Worm (Caenorhabditis elegans) whole organism, midembryonic: ENCODE data around the gene F20D6.10.

Experiments
- flt-1 ChIP-seq: fragments of 200-800 bp; sonication (Bioruptor generic); IDR thresholded peaks from 2 replicates; pipeline ENCODE4 v1.3.6; 2022; ENCODE audit warnings: missing genetic modification characterization, missing compliant biosample characterization
- ref-1 ChIP-seq: fragments of 200-800 bp; sonication (Bioruptor generic); conservative IDR thresholded peaks from 2 replicates; pipeline ENCODE4 v1.3.6; 2022; ENCODE audit warnings: missing genetic modification reagents, missing genetic modification characterization, missing compliant biosample characterization
- ztf-23 ChIP-seq: fragments of 200-800 bp; sonication (Bioruptor generic); IDR thresholded peaks from 2 replicates; pipeline ENCODE4 v1.3.6; 2022; ENCODE audit warnings: missing genetic modification reagents, missing genetic modification characterization, missing compliant biosample characterization
- ztf-29 ChIP-seq: fragments of 200-800 bp; sonication (Bioruptor generic); IDR thresholded peaks from 2 replicates; pipeline ENCODE4 v1.3.6; 2022; ENCODE audit warnings: missing genetic modification reagents, missing genetic modification characterization, missing compliant biosample characterization

ce11 chrV:8198994-8199393 lies 3.3 kb upstream of the F20D6.10 start, which contains the start of gene F20D6.11:
- TF ChIP-seq flt-1 (GFP tag; lab: Robert Waterston, UW) (no peak), ztf-23 (GFP tag; lab: Robert Waterston, UW) (no peak), ref-1 (GFP tag; lab: Robert Waterston, UW) (no peak), ztf-29 (GFP tag; lab: Robert Waterston, UW) (no peak)
